Worm (Caenorhabditis elegans): Measurements from ENCODE around the gene scl-18.

DNA sequence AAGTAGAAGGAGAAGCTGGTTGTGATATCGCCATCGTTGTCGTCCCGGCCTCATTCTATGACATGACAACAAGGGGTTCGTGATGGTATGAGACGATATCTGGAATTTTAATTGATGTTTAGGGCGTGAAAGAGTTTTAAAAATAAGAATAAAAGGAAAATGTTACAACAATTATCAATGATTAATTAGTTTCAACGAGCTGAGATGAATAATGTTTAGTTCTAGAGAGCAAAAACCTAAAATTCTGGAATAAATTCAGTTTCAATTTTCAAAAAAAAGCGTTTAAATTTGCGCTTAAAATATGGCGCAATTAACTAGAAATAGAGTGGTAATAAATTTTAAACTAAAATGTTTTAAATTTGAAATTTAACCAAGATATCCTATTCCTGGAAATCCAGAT lies 38.3 kb upstream of the scl-18 start, which contains the start of gene H01G02.3:
- no peak for TF ChIP-seq aly-2 (tag; optimal IDR thresholded peaks at IDR 0.05)
- no peak for TF ChIP-seq egl-27 (tag; optimal IDR thresholded peaks at IDR 0.05)
- TF ChIP-seq unc-86 (tag; optimal IDR thresholded peaks at IDR 0.05), result no peak
- TF ChIP-seq elt-3 (tag; optimal IDR thresholded peaks at IDR 0.05), result no peak
- TF ChIP-seq nhr-76 (tag; optimal IDR thresholded peaks at IDR 0.05), result no peak
